In genomic region chr3R:10170356-10170876, dm6 we compare ENCODE assay signal across 1 fruit fly cellular context.
TF ChIP-seq lines count a peak whose summit lies in the region.

TSS of gene Best1 (minus strand) at chr3R:10170487.

TF ChIP-seq in whole organism, embryonic, 481 proteins besides CTCF, POLR2A, EP300 and RAD21 (continued from another document and continues in another):
- peak; percentile 65 for TF ChIP-seq CG12744 (GFP tag; optimal IDR thresholded peaks at IDR 0.05; lab: Kevin White, UChicago)
- TF ChIP-seq CG2129 (GFP tag; IDR thresholded peaks at IDR 0.05; lab: Robert Waterston, UW; ENCODE audit: partially characterized antibody), result no peak
- peak; percentile 91 for TF ChIP-seq CG10366 (GFP tag; IDR thresholded peaks at IDR 0.05; lab: Robert Waterston, UW)
- peak; percentile 6 for TF ChIP-seq zf30C (GFP tag; optimal IDR thresholded peaks at IDR 0.05; lab: Kevin White, UChicago)
- peak; percentile 47; the same call in 1 of the 2 replicates for TF ChIP-seq unc-4 (GFP tag; IDR thresholded peaks at IDR 0.05; lab: Robert Waterston, UW; ENCODE audit: partially characterized antibody)
- TF ChIP-seq Asciz (GFP tag; optimal IDR thresholded peaks at IDR 0.05; lab: Kevin White, UChicago), result peak; percentile 87
- TF ChIP-seq CG17385 (GFP tag; optimal IDR thresholded peaks at IDR 0.05; lab: Kevin White, UChicago), result peak; percentile 85
- peak; percentile 74 for TF ChIP-seq Antp (GFP tag; optimal IDR thresholded peaks at IDR 0.05; lab: Kevin White, UChicago)
- TF ChIP-seq psq (GFP tag; optimal IDR thresholded peaks at IDR 0.05; lab: Kevin White, UChicago), result peak; percentile 89
- peak; percentile 35 for TF ChIP-seq CG16863 (GFP tag; optimal IDR thresholded peaks at IDR 0.05; lab: Kevin White, UChicago)
- TF ChIP-seq seq (GFP tag; IDR thresholded peaks at IDR 0.05; lab: Robert Waterston, UW), result peak; percentile 80
- TF ChIP-seq gcm (GFP tag; optimal IDR thresholded peaks at IDR 0.05; lab: Kevin White, UChicago), result peak; percentile 92
- peak; percentile 23 for TF ChIP-seq TFAM (GFP tag; optimal IDR thresholded peaks at IDR 0.05; lab: Kevin White, UChicago)
- TF ChIP-seq CG13123 (GFP tag; optimal IDR thresholded peaks at IDR 0.05; lab: Kevin White, UChicago), result no peak
- peak; percentile 87 for TF ChIP-seq CG4730 (GFP tag; IDR thresholded peaks at IDR 0.05; lab: Robert Waterston, UW)
- TF ChIP-seq Ssrp (tag; optimal IDR thresholded peaks at IDR 0.05; lab: Kevin White, UChicago), result peak; percentile 88
- TF ChIP-seq CG9932 (GFP tag; IDR thresholded peaks at IDR 0.05; lab: Robert Waterston, UW), result peak; percentile 97
- peak; percentile 80 for TF ChIP-seq D19B (GFP tag; optimal IDR thresholded peaks at IDR 0.05; lab: Kevin White, UChicago)
- TF ChIP-seq dpn (GFP tag; optimal IDR thresholded peaks at IDR 0.05; lab: Kevin White, UChicago), result peak; percentile 75 to 89
- peak; percentile 68 for TF ChIP-seq mirr (GFP tag; optimal IDR thresholded peaks at IDR 0.05; lab: Kevin White, UChicago)
- peak; percentile 89 for TF ChIP-seq dmrt99B (tag; optimal IDR thresholded peaks at IDR 0.05; lab: Kevin White, UChicago)
- peak; percentile 46 for TF ChIP-seq pfk (GFP tag; optimal IDR thresholded peaks at IDR 0.05; lab: Kevin White, UChicago)
- peak; percentile 87 for TF ChIP-seq phol (tag; optimal IDR thresholded peaks at IDR 0.05; lab: Kevin White, UChicago)
- peak; percentile 92 for TF ChIP-seq ATbp (GFP tag; optimal IDR thresholded peaks at IDR 0.05; lab: Kevin White, UChicago)
- peak in 1 of 2 experiments; percentile 64 for TF ChIP-seq Hr78 (GFP tag; optimal IDR thresholded peaks at IDR 0.05; lab: Kevin White, UChicago)
- TF ChIP-seq sd (tag; optimal IDR thresholded peaks at IDR 0.05; lab: Kevin White, UChicago), result peak; percentile 90
- peak; percentile 40 for TF ChIP-seq her (GFP tag; optimal IDR thresholded peaks at IDR 0.05; lab: Kevin White, UChicago)
- peak; percentile 79 for TF ChIP-seq CG2889 (GFP tag; IDR thresholded peaks at IDR 0.05; lab: Robert Waterston, UW)
- TF ChIP-seq B-H2 (GFP tag; optimal IDR thresholded peaks at IDR 0.05; lab: Kevin White, UChicago), result peak; percentile 93
- peak; percentile 94 for TF ChIP-seq chinmo (GFP tag; IDR thresholded peaks at IDR 0.05; lab: Robert Waterston, UW; ENCODE audit: partially characterized antibody)
- TF ChIP-seq sens (GFP tag; lab: Kevin White, UChicago), result peak; percentile 94
- TF ChIP-seq CG14441 (GFP tag; IDR thresholded peaks at IDR 0.05; lab: Robert Waterston, UW), result peak; percentile 87
- peak; percentile 83 for TF ChIP-seq CG16815 (GFP tag; optimal IDR thresholded peaks at IDR 0.05; lab: Kevin White, UChicago)
- peak; percentile 75 for TF ChIP-seq Nf-YB (GFP tag; optimal IDR thresholded peaks at IDR 0.05; lab: Kevin White, UChicago)
- peak; percentile 89 for TF ChIP-seq Mrtf (GFP tag; IDR thresholded peaks at IDR 0.05; lab: Robert Waterston, UW)
- TF ChIP-seq gfzf (GFP tag; optimal IDR thresholded peaks at IDR 0.05; lab: Kevin White, UChicago), result no peak
- peak in 1 of 2 experiments; percentile 26 for TF ChIP-seq eve (GFP tag; optimal IDR thresholded peaks at IDR 0.05; lab: Kevin White, UChicago)
- no peak for TF ChIP-seq h (optimal IDR thresholded peaks at IDR 0.05; lab: Kevin White, UChicago)
- peak; percentile 70 for TF ChIP-seq exex (tag; optimal IDR thresholded peaks at IDR 0.05; lab: Kevin White, UChicago)
- peak; percentile 39 for TF ChIP-seq slou (GFP tag; optimal IDR thresholded peaks at IDR 0.05; lab: Kevin White, UChicago)
- peak; percentile 63; the same call in 1 of the 2 replicates for TF ChIP-seq gt (GFP tag; IDR thresholded peaks at IDR 0.05; lab: Robert Waterston, UW)
- TF ChIP-seq hb (GFP tag; IDR thresholded peaks at IDR 0.05; lab: Robert Waterston, UW; ENCODE audit: partially characterized antibody), result peak; percentile 60; the same call in 1 of the 3 replicates
- TF ChIP-seq Doc3 (GFP tag; IDR thresholded peaks at IDR 0.05; lab: Robert Waterston, UW; ENCODE audit: partially characterized antibody), result 0 out of 3 replicates have a peak, but pooled peaks have one; percentile 47
- TF ChIP-seq Fer1 (GFP tag; optimal IDR thresholded peaks at IDR 0.05; lab: Kevin White, UChicago), result peak; percentile 93
- TF ChIP-seq CG6689 (GFP tag; IDR thresholded peaks at IDR 0.05; lab: Robert Waterston, UW), result peak; percentile 92
- peak; percentile 65 for TF ChIP-seq CG4854 (GFP tag; optimal IDR thresholded peaks at IDR 0.05; lab: Kevin White, UChicago)
- TF ChIP-seq CG43689 (GFP tag; IDR thresholded peaks at IDR 0.05; lab: Robert Waterston, UW), result peak; percentile 65
- peak; percentile 29 for TF ChIP-seq Camta (GFP tag; optimal IDR thresholded peaks at IDR 0.05; lab: Kevin White, UChicago)
- peak; percentile 90 for TF ChIP-seq stc (GFP tag; IDR thresholded peaks at IDR 0.05; lab: Robert Waterston, UW)
- peak; percentile 77 for TF ChIP-seq CG7987 (GFP tag; optimal IDR thresholded peaks at IDR 0.05; lab: Kevin White, UChicago)
- TF ChIP-seq Hey (tag; optimal IDR thresholded peaks at IDR 0.05; lab: Kevin White, UChicago), result peak; percentile 27
- TF ChIP-seq Chrac-16 (GFP tag; optimal IDR thresholded peaks at IDR 0.05; lab: Kevin White, UChicago), result peak; percentile 84
- TF ChIP-seq CG34422 (GFP tag; IDR thresholded peaks at IDR 0.05; lab: Robert Waterston, UW), result peak; percentile 93
- peak; percentile 94 for TF ChIP-seq Atf6 (GFP tag; IDR thresholded peaks at IDR 0.05; lab: Robert Waterston, UW)
- TF ChIP-seq CG18262 (tag; optimal IDR thresholded peaks at IDR 0.05; lab: Kevin White, UChicago), result peak; percentile 93
- TF ChIP-seq CG30431 (GFP tag; optimal IDR thresholded peaks at IDR 0.05; lab: Kevin White, UChicago), result peak; percentile 86
- peak; percentile 91 for TF ChIP-seq HHEX (GFP tag; optimal IDR thresholded peaks at IDR 0.05; lab: Kevin White, UChicago)
- TF ChIP-seq Dbx (GFP tag; IDR thresholded peaks at IDR 0.05; lab: Robert Waterston, UW), result peak; percentile 97
- TF ChIP-seq HLH4C (GFP tag; IDR thresholded peaks at IDR 0.05; lab: Robert Waterston, UW; ENCODE audit: partially characterized antibody), result peak; percentile 47; the same call in 2 of the 3 replicates
- peak; percentile 88 for TF ChIP-seq CG32772 (GFP tag; IDR thresholded peaks at IDR 0.05; lab: Robert Waterston, UW)
- TF ChIP-seq grn (GFP tag; optimal IDR thresholded peaks at IDR 0.05; lab: Kevin White, UChicago), result peak; percentile 65
- TF ChIP-seq ssp (GFP tag; IDR thresholded peaks at IDR 0.05; lab: Robert Waterston, UW), result peak; percentile 77
- peak; percentile 78 for TF ChIP-seq HLH54F (GFP tag; optimal IDR thresholded peaks at IDR 0.05; lab: Kevin White, UChicago)
- TF ChIP-seq Hr39 (optimal IDR thresholded peaks at IDR 0.05; lab: Kevin White, UChicago), result no peak
- peak; percentile 84 for TF ChIP-seq Aef1 (GFP tag; IDR thresholded peaks at IDR 0.05; lab: Robert Waterston, UW)
- peak; percentile 91 for TF ChIP-seq ken (GFP tag; IDR thresholded peaks at IDR 0.05; lab: Robert Waterston, UW)
- TF ChIP-seq Sry-δ (GFP tag; optimal IDR thresholded peaks at IDR 0.05; lab: Kevin White, UChicago), result peak; percentile 12
- peak; percentile 89 for TF ChIP-seq Bgb (GFP tag; IDR thresholded peaks at IDR 0.05; lab: Robert Waterston, UW; ENCODE audit: partially characterized antibody)
- TF ChIP-seq Gug (GFP tag; IDR thresholded peaks at IDR 0.05; lab: Robert Waterston, UW), result peak; percentile 96
- TF ChIP-seq CG15011 (GFP tag; optimal IDR thresholded peaks at IDR 0.05; lab: Kevin White, UChicago), result peak; percentile 85
- TF ChIP-seq dmrt11E (tag; optimal IDR thresholded peaks at IDR 0.05; lab: Kevin White, UChicago), result peak; percentile 83
- TF ChIP-seq CG10431 (GFP tag; optimal IDR thresholded peaks at IDR 0.05; lab: Kevin White, UChicago), result peak; percentile 77
- peak; percentile 45; the same call in 1 of the 3 replicates for TF ChIP-seq jigr1 (GFP tag; IDR thresholded peaks at IDR 0.05; lab: Robert Waterston, UW)
- TF ChIP-seq HLHmδ (GFP tag; optimal IDR thresholded peaks at IDR 0.05; lab: Kevin White, UChicago), result peak; percentile 16
- no peak for TF ChIP-seq disco-r (GFP tag; optimal IDR thresholded peaks at IDR 0.05; lab: Kevin White, UChicago)
- TF ChIP-seq CG1602 (GFP tag; optimal IDR thresholded peaks at IDR 0.05; lab: Kevin White, UChicago), result peak; percentile 80
- TF ChIP-seq slp2 (GFP tag; optimal IDR thresholded peaks at IDR 0.05; lab: Kevin White, UChicago), result peak; percentile 42
- peak; percentile 89 for TF ChIP-seq odd (GFP tag; optimal IDR thresholded peaks at IDR 0.05; lab: Kevin White, UChicago)
- peak; percentile 67 for TF ChIP-seq cato (GFP tag; optimal IDR thresholded peaks at IDR 0.05; lab: Kevin White, UChicago; ENCODE audit: borderline replicate concordance)
- TF ChIP-seq ase (GFP tag; IDR thresholded peaks at IDR 0.05; lab: Robert Waterston, UW), result peak; percentile 81
- peak; percentile 83 for TF ChIP-seq CG1529 (GFP tag; optimal IDR thresholded peaks at IDR 0.05; lab: Kevin White, UChicago)
- peak; percentile 76 to 83 for TF ChIP-seq Pdp1 (GFP tag; optimal IDR thresholded peaks at IDR 0.05; lab: Kevin White, UChicago)
- peak; percentile 82 for TF ChIP-seq CG12219 (GFP tag; optimal IDR thresholded peaks at IDR 0.05; lab: Kevin White, UChicago)
- peak; percentile 92 for TF ChIP-seq CG17361 (GFP tag; IDR thresholded peaks at IDR 0.05; lab: Robert Waterston, UW)
- TF ChIP-seq nerfin-1 (tag; optimal IDR thresholded peaks at IDR 0.05; lab: Kevin White, UChicago), result peak; percentile 82
- no peak for TF ChIP-seq fru (optimal IDR thresholded peaks at IDR 0.05; lab: Kevin White, UChicago)
- TF ChIP-seq hth (optimal IDR thresholded peaks at IDR 0.05; lab: Kevin White, UChicago), result no peak
- TF ChIP-seq ttk (GFP tag; IDR thresholded peaks at IDR 0.05; lab: Robert Waterston, UW), result peak; percentile 89
- no peak for TF ChIP-seq Tbp (GFP tag; optimal IDR thresholded peaks at IDR 0.05; lab: Kevin White, UChicago)
- TF ChIP-seq Rfx (GFP tag; IDR thresholded peaks at IDR 0.05; lab: Robert Waterston, UW), result peak; percentile 98
- peak; percentile 35 for TF ChIP-seq Sry-β (GFP tag; optimal IDR thresholded peaks at IDR 0.05; lab: Kevin White, UChicago)
- peak; percentile 93 for TF ChIP-seq CG9437 (GFP tag; optimal IDR thresholded peaks at IDR 0.05; lab: Kevin White, UChicago)
- TF ChIP-seq CG8388 (GFP tag; optimal IDR thresholded peaks at IDR 0.05; lab: Kevin White, UChicago), result peak; percentile 87
- peak; percentile 68 for TF ChIP-seq CG10321 (GFP tag; IDR thresholded peaks at IDR 0.05; lab: Robert Waterston, UW)
- peak; percentile 85 for TF ChIP-seq ap (GFP tag; IDR thresholded peaks at IDR 0.05; lab: Robert Waterston, UW)
- peak; percentile 61; the same call in 1 of the 3 replicates for TF ChIP-seq CG3726 (GFP tag; IDR thresholded peaks at IDR 0.05; lab: Robert Waterston, UW)
- peak; percentile 94 for TF ChIP-seq ranshi (GFP tag; IDR thresholded peaks at IDR 0.05; lab: Robert Waterston, UW)
- peak; percentile 35 for TF ChIP-seq gcm2 (GFP tag; optimal IDR thresholded peaks at IDR 0.05; lab: Kevin White, UChicago)
- TF ChIP-seq CG18476 (GFP tag; optimal IDR thresholded peaks at IDR 0.05; lab: Kevin White, UChicago), result peak; percentile 62
- TF ChIP-seq CG5245 (GFP tag; optimal IDR thresholded peaks at IDR 0.05; lab: Kevin White, UChicago), result peak; percentile 72
- peak; percentile 91 for TF ChIP-seq CG12659 (GFP tag; optimal IDR thresholded peaks at IDR 0.05; lab: Kevin White, UChicago)
- TF ChIP-seq CG14014 (GFP tag; IDR thresholded peaks at IDR 0.05; lab: Robert Waterston, UW), result peak; percentile 91
- peak; percentile 52 to 62 for TF ChIP-seq chif (GFP tag; optimal IDR thresholded peaks at IDR 0.05; lab: Kevin White, UChicago)
- no peak for TF ChIP-seq CG7745 (tag; optimal IDR thresholded peaks at IDR 0.05; lab: Kevin White, UChicago)
- peak; percentile 98 for TF ChIP-seq CG32532 (GFP tag; IDR thresholded peaks at IDR 0.05; lab: Robert Waterston, UW)
- TF ChIP-seq run (tag; optimal IDR thresholded peaks at IDR 0.05; lab: Kevin White, UChicago), result peak; percentile 81
- peak; percentile 91 for TF ChIP-seq HLH3B (GFP tag; IDR thresholded peaks at IDR 0.05; lab: Robert Waterston, UW)
- no peak for TF ChIP-seq da (GFP tag; optimal IDR thresholded peaks at IDR 0.05; lab: Kevin White, UChicago)
- TF ChIP-seq CG4424 (GFP tag; optimal IDR thresholded peaks at IDR 0.05; lab: Kevin White, UChicago), result peak; percentile 86
- peak; percentile 61 for TF ChIP-seq yki (optimal IDR thresholded peaks at IDR 0.05; lab: Kevin White, UChicago)
- TF ChIP-seq CG13894 (tag; optimal IDR thresholded peaks at IDR 0.05; lab: Kevin White, UChicago), result peak; percentile 93
- TF ChIP-seq ham (GFP tag; IDR thresholded peaks at IDR 0.05; lab: Robert Waterston, UW), result no peak
- TF ChIP-seq CG11560 (tag; IDR thresholded peaks at IDR 0.05; lab: Robert Waterston, UW), result peak; percentile 72
- peak; percentile 72 for TF ChIP-seq nau (GFP tag; optimal IDR thresholded peaks at IDR 0.05; lab: Kevin White, UChicago)
- TF ChIP-seq CrebB (tag; optimal IDR thresholded peaks at IDR 0.05; lab: Kevin White, UChicago), result peak; percentile 88
- TF ChIP-seq CG2116 (GFP tag; optimal IDR thresholded peaks at IDR 0.05; lab: Kevin White, UChicago), result peak; percentile 44
- TF ChIP-seq CG10565 (GFP tag; optimal IDR thresholded peaks at IDR 0.05; lab: Kevin White, UChicago), result no peak
- no peak for TF ChIP-seq abd-A (tag; optimal IDR thresholded peaks at IDR 0.05; lab: Kevin White, UChicago)
- TF ChIP-seq NK7.1 (GFP tag; optimal IDR thresholded peaks at IDR 0.05; lab: Kevin White, UChicago), result peak; percentile 42
- peak; percentile 94 for TF ChIP-seq CG2678 (tag; optimal IDR thresholded peaks at IDR 0.05; lab: Kevin White, UChicago)
- TF ChIP-seq HmgZ (tag; optimal IDR thresholded peaks at IDR 0.05; lab: Kevin White, UChicago), result peak; percentile 96
- peak; percentile 67 for TF ChIP-seq Dip3 (GFP tag; optimal IDR thresholded peaks at IDR 0.05; lab: Kevin White, UChicago)
- peak; percentile 94 for TF ChIP-seq CG17829 (tag; optimal IDR thresholded peaks at IDR 0.05; lab: Kevin White, UChicago)
- TF ChIP-seq HmgD (GFP tag; optimal IDR thresholded peaks at IDR 0.05; lab: Kevin White, UChicago), result peak; percentile 51
- TF ChIP-seq D (optimal IDR thresholded peaks at IDR 0.05; lab: Kevin White, UChicago), result no peak
- peak; percentile 83 for TF ChIP-seq D (GFP tag; optimal IDR thresholded peaks at IDR 0.05; lab: Kevin White, UChicago)
- TF ChIP-seq Neu2 (GFP tag; optimal IDR thresholded peaks at IDR 0.05; lab: Kevin White, UChicago; ENCODE audit: borderline replicate concordance), result no peak
- peak; percentile 68 for TF ChIP-seq CG7271 (tag; optimal IDR thresholded peaks at IDR 0.05; lab: Kevin White, UChicago)
- peak; percentile 44; the same call in 1 of the 2 replicates for TF ChIP-seq crol (GFP tag; IDR thresholded peaks at IDR 0.05; lab: Robert Waterston, UW)
- TF ChIP-seq Dp (GFP tag; optimal IDR thresholded peaks at IDR 0.05; lab: Kevin White, UChicago), result peak; percentile 0
